Fruit fly (Drosophila melanogaster) whole organism, wandering third instar larva: ENCODE data around the gene CG43773.

Source experiments
- Abd-B ChIP-seq: fragments of >200 bp; optimal IDR thresholded peaks from 2 replicates; lab custom pipeline; 2017; ENCODE audit warnings: missing biosample characterization, missing genetic modification characterization
- CG32264 ChIP-seq: fragments of 200-800 bp; sonication (Bioruptor generic); optimal IDR thresholded peaks from 2 replicates; lab custom pipeline; 2016; ENCODE audit warnings: missing biosample characterization, missing genetic modification characterization
- CG9705 ChIP-seq: fragments of 200-800 bp; sonication (Bioruptor generic); optimal IDR thresholded peaks from 2 replicates; lab custom pipeline; 2018; ENCODE audit warnings: missing biosample characterization, mild to moderate bottlenecking, missing genetic modification characterization
- CrebA ChIP-seq: fragments of 200-800 bp; sonication (Bioruptor generic); optimal IDR thresholded peaks from 2 replicates; lab custom pipeline; 2016; ENCODE audit warnings: missing biosample characterization, mild to moderate bottlenecking, missing genetic modification characterization, borderline replicate concordance
- Dfd ChIP-seq: fragments of >200 bp; optimal IDR thresholded peaks from 2 replicates; lab custom pipeline; 2017; ENCODE audit warnings: missing biosample characterization, missing genetic modification characterization
- Dif ChIP-seq: fragments of 200-275, 200-300 bp; sonication (Bioruptor generic); optimal IDR thresholded peaks from 2 replicates; lab custom pipeline; 2018; ENCODE audit warnings: missing biosample characterization, missing genetic modification characterization; ENCODE audit not compliant: partially characterized antibody
- HLH106 ChIP-seq: fragments of 200-800 bp; optimal IDR thresholded peaks from 3 replicates; lab custom pipeline; 2019; ENCODE audit warnings: missing biosample characterization, mild to moderate bottlenecking, missing genetic modification characterization, moderate library complexity
- Hnf4 ChIP-seq: fragments of 200-800 bp; sonication (Bioruptor generic); optimal IDR thresholded peaks from 2 replicates; lab custom pipeline; 2016; ENCODE audit warnings: missing biosample characterization, mild to moderate bottlenecking, missing genetic modification characterization
- Hr83 ChIP-seq: fragments of 200-300 bp; sonication (Bioruptor generic); optimal IDR thresholded peaks from 2 replicates; lab custom pipeline; 2016; ENCODE audit warnings: missing biosample characterization, mild to moderate bottlenecking, missing genetic modification characterization, moderate library complexity; ENCODE audit not compliant: poor library complexity, severe bottlenecking
- Jra ChIP-seq: sonication (Bioruptor generic); optimal IDR thresholded peaks from 2 replicates; lab custom pipeline; 2016; ENCODE audit warnings: missing biosample characterization, missing genetic modification characterization
- Mio ChIP-seq: sonication (Bioruptor generic); optimal IDR thresholded peaks from 2 replicates; lab custom pipeline; 2016; ENCODE audit warnings: missing biosample characterization, missing genetic modification characterization
- N ChIP-seq: fragments of >200 bp; optimal IDR thresholded peaks from 2 replicates; lab custom pipeline; 2018; ENCODE audit warnings: missing biosample characterization, missing external identifiers, missing genetic modification characterization
- OdsH ChIP-seq: fragments of 200-800 bp; sonication (Bioruptor generic); optimal IDR thresholded peaks from 2 replicates; lab custom pipeline; 2016; ENCODE audit warnings: missing biosample characterization, mild to moderate bottlenecking, missing genetic modification characterization
- Rel ChIP-seq, 2 experiments: fragments of 200-800 bp; sonication (Bioruptor generic) in 1 of 2; optimal IDR thresholded peaks; 2 replicates in 1 of 2; 3 replicates in 1 of 2; lab custom pipeline; 2016 to 2019; ENCODE audit warnings: mild to moderate bottlenecking in 2 of 2, missing biosample characterization in 2 of 2, missing genetic modification characterization in 2 of 2, moderate library complexity in 1 of 2
- Sp1 ChIP-seq: fragments of 200-800 bp; sonication (Bioruptor generic); optimal IDR thresholded peaks from 3 replicates; lab custom pipeline; 2019; ENCODE audit warnings: missing biosample characterization, mild to moderate bottlenecking, missing genetic modification characterization, moderate library complexity
- Vsx2 ChIP-seq: fragments of 200-300, 225-300 bp; sonication (Bioruptor generic); optimal IDR thresholded peaks from 2 replicates; lab custom pipeline; 2018; ENCODE audit warnings: missing biosample characterization, missing genetic modification characterization; ENCODE audit not compliant: partially characterized antibody
- br ChIP-seq: fragments of 200-800 bp; sonication (Bioruptor generic); optimal IDR thresholded peaks from 2 replicates; lab custom pipeline; 2016; ENCODE audit warnings: missing biosample characterization, missing genetic modification characterization
- brk ChIP-seq: fragments of 200-800 bp; sonication (Bioruptor generic); optimal IDR thresholded peaks from 2 replicates; lab custom pipeline; 2016; ENCODE audit warnings: missing biosample characterization, mild to moderate bottlenecking, missing genetic modification characterization
- dl ChIP-seq, 2 experiments: fragments of 175-275, 200-275 bp in 1 of 2; fragments of 200-275 bp in 1 of 2; sonication (Bioruptor generic); optimal IDR thresholded peaks; lab custom pipeline; 2018; ENCODE audit warnings: mild to moderate bottlenecking in 2 of 2, missing biosample characterization in 2 of 2, missing genetic modification characterization in 2 of 2, moderate library complexity in 2 of 2; ENCODE audit not compliant: partially characterized antibody in 2 of 2, insufficient read depth in 1 of 2
- dmrt93B ChIP-seq: fragments of 200-800 bp; sonication (Bioruptor generic); optimal IDR thresholded peaks from 2 replicates; lab custom pipeline; 2018; ENCODE audit warnings: missing biosample characterization, mild to moderate bottlenecking, missing genetic modification characterization
- ey ChIP-seq: fragments of 200-800 bp; sonication (Bioruptor generic); optimal IDR thresholded peaks from 2 replicates; lab custom pipeline; 2016; ENCODE audit warnings: missing biosample characterization, missing genetic modification characterization
- foxo ChIP-seq, 2 experiments: fragments of 200-800 bp; sonication (Bioruptor generic); optimal IDR thresholded peaks; 2 replicates in 1 of 2; 3 replicates in 1 of 2; lab custom pipeline; 2016 to 2017; ENCODE audit warnings: missing biosample characterization in 2 of 2, missing genetic modification characterization in 2 of 2
- fru ChIP-seq: fragments of 200-800 bp; sonication (Bioruptor generic); optimal IDR thresholded peaks from 3 replicates; lab custom pipeline; 2016; ENCODE audit warnings: missing biosample characterization, mild to moderate bottlenecking, missing genetic modification characterization
- h ChIP-seq: fragments of 200-800 bp; sonication (Bioruptor generic); optimal IDR thresholded peaks from 3 replicates; lab custom pipeline; 2016; ENCODE audit warnings: missing biosample characterization, mild to moderate bottlenecking, missing genetic modification characterization
- jim ChIP-seq: fragments of 175-275, 200-325 bp; sonication (Bioruptor generic); optimal IDR thresholded peaks from 2 replicates; lab custom pipeline; 2016; ENCODE audit warnings: missing biosample characterization, mild to moderate bottlenecking, missing genetic modification characterization
- lola ChIP-seq: fragments of >200 bp; optimal IDR thresholded peaks from 2 replicates; lab custom pipeline; 2017; ENCODE audit warnings: missing biosample characterization, missing genetic modification characterization
- psq ChIP-seq: fragments of 200-800 bp; sonication (Bioruptor generic); optimal IDR thresholded peaks from 3 replicates; lab custom pipeline; 2017; ENCODE audit warnings: missing biosample characterization, mild to moderate bottlenecking, missing genetic modification characterization, moderate library complexity
- sage ChIP-seq: fragments of 200-800 bp; sonication (Bioruptor generic); optimal IDR thresholded peaks from 2 replicates; lab custom pipeline; 2016; ENCODE audit warnings: missing biosample characterization, mild to moderate bottlenecking, missing genetic modification characterization
- sv ChIP-seq: fragments of 200-800 bp; sonication (Bioruptor generic); optimal IDR thresholded peaks from 3 replicates; lab custom pipeline; 2016; ENCODE audit warnings: missing biosample characterization, missing genetic modification characterization
- tai ChIP-seq: sonication (Bioruptor generic); optimal IDR thresholded peaks from 2 replicates; lab custom pipeline; 2016; ENCODE audit warnings: missing biosample characterization, missing genetic modification characterization
- usp ChIP-seq: fragments of >200 bp; optimal IDR thresholded peaks from 2 replicates; lab custom pipeline; 2017; ENCODE audit warnings: missing biosample characterization, missing genetic modification characterization
- woc ChIP-seq: sonication (Bioruptor generic); optimal IDR thresholded peaks from 2 replicates; lab custom pipeline; 2016; ENCODE audit warnings: missing biosample characterization, mild to moderate bottlenecking, missing genetic modification characterization

Gene CG43773

DNA sequence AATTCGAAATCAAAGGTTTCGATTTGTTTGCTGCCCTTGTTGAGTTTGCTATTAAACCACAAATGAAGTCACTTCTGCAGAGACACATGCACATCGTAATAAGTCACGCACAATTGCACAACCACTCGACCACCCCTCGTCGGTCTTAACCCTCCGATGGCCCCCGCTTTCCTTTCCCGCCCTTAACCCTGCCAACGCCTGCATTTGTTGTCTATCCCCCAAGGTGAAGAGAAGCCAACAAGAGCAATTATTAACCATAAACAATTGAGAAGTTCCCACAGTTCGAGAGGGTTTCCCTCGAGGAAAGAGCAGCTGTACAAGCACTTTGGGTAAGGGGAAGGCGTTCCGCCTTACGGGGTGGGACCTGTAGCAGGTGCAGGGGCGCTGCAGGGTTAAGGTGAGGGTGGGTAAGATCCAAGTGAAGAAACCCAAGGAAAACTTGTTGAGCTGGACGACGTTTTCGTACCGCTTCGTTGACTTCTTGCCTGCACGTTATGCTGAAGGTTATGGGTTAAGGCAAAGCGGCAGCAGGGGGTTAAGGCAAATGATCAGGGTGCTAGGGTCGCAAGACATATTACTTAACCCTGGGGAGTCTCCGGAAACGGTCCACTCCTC is 15.9 kb downstream of the CG43773 start:
- TF ChIP-seq Vsx2 (GFP tag; lab: Kevin White, UChicago) (no peak), N (GFP tag; lab: Kevin White, UChicago) (no peak), Abd-B (GFP tag; lab: Kevin White, UChicago) (no peak), CG32264 (GFP tag; lab: Kevin White, UChicago) (no peak), jim (GFP tag; lab: Kevin White, UChicago) (no peak), usp (GFP tag; lab: Kevin White, UChicago) (no peak), h (no peak), sage (GFP tag; lab: Kevin White, UChicago) (no peak), foxo (GFP tag; optimal IDR thresholded peaks at IDR 0.05; lab: Kevin White, UChicago) (no peak), Mio (GFP tag; lab: Kevin White, UChicago) (no peak), Jra (GFP tag; lab: Kevin White, UChicago) (no peak), dmrt93B (GFP tag; lab: Kevin White, UChicago) (no peak), dl (GFP tag; optimal IDR thresholded peaks at IDR 0.05; lab: Kevin White, UChicago; ENCODE audit: insufficient read depth in 1 of 2, partially characterized antibody in 2 of 2) (no peak), HLH106 (tag; lab: Kevin White, UChicago) (no peak), sv (GFP tag; lab: Kevin White, UChicago) (no peak), Dfd (GFP tag; lab: Kevin White, UChicago) (no peak), psq (GFP tag; lab: Kevin White, UChicago) (no peak), Rel (GFP tag; optimal IDR thresholded peaks at IDR 0.05; lab: Kevin White, UChicago) (no peak), Rel (tag; optimal IDR thresholded peaks at IDR 0.05; lab: Kevin White, UChicago) (no peak)

dm6 chr2L:4025077-4025476 is 17.6 kb downstream of the CG43773 start:
- no peak for TF ChIP-seq foxo (GFP tag; optimal IDR thresholded peaks at IDR 0.05; lab: Kevin White, UChicago)
- no peak for TF ChIP-seq HLH106 (tag; lab: Kevin White, UChicago)
- no peak for TF ChIP-seq Vsx2 (GFP tag; lab: Kevin White, UChicago)
- TF ChIP-seq Rel (GFP tag; optimal IDR thresholded peaks at IDR 0.05; lab: Kevin White, UChicago): no peak
- TF ChIP-seq Rel (tag; optimal IDR thresholded peaks at IDR 0.05; lab: Kevin White, UChicago): no peak
- no peak for TF ChIP-seq Sp1 (GFP tag; lab: Kevin White, UChicago)
- no peak for TF ChIP-seq Jra (GFP tag; lab: Kevin White, UChicago)
- TF ChIP-seq br: no peak

DNA sequence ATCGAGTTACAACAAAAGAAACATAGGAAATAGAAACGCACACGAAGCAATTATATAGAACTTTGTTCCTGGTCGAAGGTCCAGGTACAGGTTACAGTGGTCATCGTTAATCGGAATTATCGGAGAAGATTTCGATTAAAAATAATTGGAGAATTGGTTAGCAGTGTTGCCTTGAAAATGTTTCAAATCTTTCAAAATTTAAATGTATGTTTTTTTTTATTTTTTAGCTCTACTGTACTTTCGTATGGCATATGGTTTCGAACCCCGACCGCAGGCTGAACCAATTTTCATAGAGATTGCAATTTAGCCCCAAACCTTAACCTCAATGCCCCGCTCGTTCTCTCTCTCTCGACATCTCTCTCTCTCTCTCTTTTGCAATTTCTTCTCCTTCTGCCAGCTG is 20.5 kb downstream of the CG43773 start:
- TF ChIP-seq dl (GFP tag; optimal IDR thresholded peaks at IDR 0.05; lab: Kevin White, UChicago; ENCODE audit: insufficient read depth in 1 of 2, partially characterized antibody in 2 of 2): peak in 1 of 2 experiments; percentile 12
- no peak for TF ChIP-seq sage (GFP tag; lab: Kevin White, UChicago)
- no peak for TF ChIP-seq CrebA (GFP tag; lab: Kevin White, UChicago)
- no peak for TF ChIP-seq ey (GFP tag; lab: Kevin White, UChicago)
- TF ChIP-seq jim (GFP tag; lab: Kevin White, UChicago): no peak
- no peak for TF ChIP-seq Hr83
- TF ChIP-seq, all 38 proteins: peak for 1

DNA sequence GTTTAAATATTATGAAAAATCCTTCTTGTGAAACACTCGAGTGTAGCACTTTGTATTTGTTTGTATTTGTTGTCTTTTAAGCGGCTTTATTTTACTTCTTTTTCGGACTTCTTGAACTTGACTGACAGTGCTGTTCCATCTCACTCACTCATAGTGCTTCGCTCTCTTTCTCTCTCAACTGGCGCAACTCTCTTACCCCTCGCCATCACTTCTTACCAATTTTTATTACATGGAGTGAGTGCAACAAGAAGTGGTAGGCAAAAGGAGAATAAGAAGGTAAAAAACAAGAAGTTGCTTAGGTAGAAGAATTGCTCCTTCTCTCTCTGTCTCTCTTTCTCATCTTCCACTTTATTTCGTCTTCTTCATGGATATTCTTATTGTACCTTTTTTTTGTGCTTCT is 21.2 kb downstream of the CG43773 start:
- TF ChIP-seq fru: peak; percentile 38
- no peak for TF ChIP-seq Rel (GFP tag; optimal IDR thresholded peaks at IDR 0.05; lab: Kevin White, UChicago)
- no peak for TF ChIP-seq Rel (tag; optimal IDR thresholded peaks at IDR 0.05; lab: Kevin White, UChicago)
- no peak for TF ChIP-seq CG9705 (GFP tag; lab: Kevin White, UChicago)
- TF ChIP-seq psq (GFP tag; lab: Kevin White, UChicago): peak; percentile 96
- peak in 1 of 2 experiments; percentile 7 for TF ChIP-seq dl (GFP tag; optimal IDR thresholded peaks at IDR 0.05; lab: Kevin White, UChicago; ENCODE audit: insufficient read depth in 1 of 2, partially characterized antibody in 2 of 2)
- TF ChIP-seq sv (GFP tag; lab: Kevin White, UChicago): no peak
- no peak for TF ChIP-seq tai (GFP tag; lab: Kevin White, UChicago)

DNA sequence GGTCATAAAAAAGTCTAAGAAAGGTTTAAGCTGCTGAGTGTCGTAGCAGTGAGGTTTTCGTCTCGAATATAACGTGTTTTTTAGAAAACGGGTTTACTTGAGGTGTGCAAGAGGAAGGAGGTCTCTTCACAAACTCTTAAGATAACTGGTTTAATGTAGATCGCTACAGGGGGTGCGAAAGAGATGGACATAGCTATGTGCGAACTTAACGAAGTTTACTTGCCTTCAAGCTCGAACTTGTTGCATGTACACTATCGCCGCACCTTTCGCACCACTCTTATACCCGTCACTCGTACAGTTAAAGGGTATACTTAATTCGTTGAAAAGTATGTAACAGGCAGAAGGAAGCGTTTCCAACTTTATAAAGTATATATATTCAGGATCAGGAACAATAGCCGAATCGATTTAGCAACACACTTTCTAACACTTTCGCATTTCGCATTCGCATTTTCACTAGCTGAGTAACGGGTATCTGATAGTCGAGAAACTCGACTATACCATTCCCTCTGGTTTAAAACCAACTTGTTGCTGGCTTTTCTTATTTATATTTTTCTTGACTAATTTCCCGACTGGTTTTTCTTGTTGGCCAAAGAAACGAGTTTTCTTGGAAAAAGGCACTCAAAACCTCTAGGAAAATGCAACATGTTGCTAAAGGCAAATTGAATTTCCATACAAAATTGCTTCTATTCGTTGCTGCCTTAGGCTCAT is 22.9 kb downstream of the CG43773 start:
- TF ChIP-seq Rel (GFP tag; optimal IDR thresholded peaks at IDR 0.05; lab: Kevin White, UChicago): no peak
- no peak for TF ChIP-seq Rel (tag; optimal IDR thresholded peaks at IDR 0.05; lab: Kevin White, UChicago)
- no peak for TF ChIP-seq N (GFP tag; lab: Kevin White, UChicago)
- TF ChIP-seq woc (GFP tag; lab: Kevin White, UChicago): peak; percentile 68
- TF ChIP-seq Dfd (GFP tag; lab: Kevin White, UChicago): peak; percentile 54
- TF ChIP-seq Vsx2 (GFP tag; lab: Kevin White, UChicago): peak; percentile 97
- no peak for TF ChIP-seq usp (GFP tag; lab: Kevin White, UChicago)
- TF ChIP-seq Sp1 (GFP tag; lab: Kevin White, UChicago): peak; percentile 33
- TF ChIP-seq sv (GFP tag; lab: Kevin White, UChicago): peak; percentile 6
- TF ChIP-seq Hr83: no peak
- peak; percentile 58 for TF ChIP-seq h
- TF ChIP-seq OdsH (GFP tag; lab: Kevin White, UChicago): peak; percentile 36
- TF ChIP-seq Dif (GFP tag; lab: Kevin White, UChicago): peak; percentile 94
- TF ChIP-seq lola: no peak
- peak; percentile 44 for TF ChIP-seq psq (GFP tag; lab: Kevin White, UChicago)
- peak; percentile 36 to 44 for TF ChIP-seq dl (GFP tag; optimal IDR thresholded peaks at IDR 0.05; lab: Kevin White, UChicago; ENCODE audit: insufficient read depth in 1 of 2, partially characterized antibody in 2 of 2)
- TF ChIP-seq br: peak; percentile 42
- TF ChIP-seq ey (GFP tag; lab: Kevin White, UChicago): peak; percentile 53
- TF ChIP-seq Hnf4: peak; percentile 39
- peak; percentile 62 for TF ChIP-seq HLH106 (tag; lab: Kevin White, UChicago)
- no peak for TF ChIP-seq Abd-B (GFP tag; lab: Kevin White, UChicago)
- peak; percentile 29 for TF ChIP-seq fru
- TF ChIP-seq brk: no peak
- TF ChIP-seq sage (GFP tag; lab: Kevin White, UChicago): no peak
- no peak for TF ChIP-seq Mio (GFP tag; lab: Kevin White, UChicago)
